Worm (Caenorhabditis elegans): ENCODE data around the gene Y50D4A.1.

DNA sequence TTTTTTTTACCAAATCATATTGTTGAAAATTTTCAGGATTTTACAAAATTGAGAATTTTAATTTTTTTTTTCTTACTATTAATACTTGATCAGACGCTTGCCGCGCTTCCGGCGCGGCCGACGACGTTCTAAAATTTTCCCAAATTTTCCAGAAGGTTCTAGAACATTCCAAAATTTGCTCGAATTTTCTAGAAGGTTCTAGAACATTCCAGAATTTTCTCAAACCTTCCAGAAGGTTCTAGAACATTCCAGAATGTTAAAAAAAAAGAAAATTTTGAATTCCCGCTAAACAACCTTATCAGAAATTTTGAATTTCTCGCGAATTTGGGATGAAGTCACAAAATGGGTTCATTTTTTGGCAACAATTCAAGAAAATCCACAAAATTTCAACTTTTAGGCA is 18.6 kb downstream of the Y50D4A.1 start:
- TF ChIP-seq nhr-76 (tag; optimal IDR thresholded peaks at IDR 0.05), result no peak
- no peak for TF ChIP-seq nfya-1 (tag; optimal IDR thresholded peaks at IDR 0.05; ENCODE audit: insufficient read depth)
- TF ChIP-seq fos-1 (tag; optimal IDR thresholded peaks at IDR 0.05), result no peak
- no peak for TF ChIP-seq nhr-11 (tag; optimal IDR thresholded peaks at IDR 0.05)
- TF ChIP-seq elt-3 (tag; optimal IDR thresholded peaks at IDR 0.05), result no peak
- TF ChIP-seq lsy-12 (tag; optimal IDR thresholded peaks at IDR 0.05), result no peak
